Worm (Caenorhabditis elegans): ENCODE results near the gene gpdh-2.

DNA sequence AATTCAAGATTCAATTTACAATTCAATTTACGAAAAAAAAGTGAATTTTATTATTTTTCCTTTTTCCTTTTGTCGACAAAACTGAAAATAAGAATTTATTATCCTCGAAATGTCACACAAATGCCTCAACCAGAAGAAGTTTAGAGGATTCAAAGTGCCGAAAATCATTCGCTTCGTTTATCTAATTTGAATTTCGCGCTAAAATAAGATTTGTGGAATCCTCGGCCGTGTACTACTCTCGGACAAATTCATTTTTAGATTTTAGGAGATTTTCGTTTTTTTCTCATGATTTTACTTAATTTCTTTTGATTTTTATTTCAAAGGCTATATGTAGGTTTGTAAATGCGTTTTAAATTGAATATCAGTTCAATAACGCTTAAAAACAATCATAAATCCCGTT, 10.4 kb downstream of the gpdh-2 start:
- TF ChIP-seq alr-1 (tag; optimal IDR thresholded peaks at IDR 0.05; ENCODE audit: borderline replicate concordance) (no peak), snpc-4 (tag; optimal IDR thresholded peaks at IDR 0.05) (no peak), sup-37 (GFP tag; optimal IDR thresholded peaks at IDR 0.05) (no peak), nhr-20 (tag; optimal IDR thresholded peaks at IDR 0.05) (no peak), unc-130 (tag; optimal IDR thresholded peaks at IDR 0.05) (no peak), hlh-17 (GFP tag; optimal IDR thresholded peaks at IDR 0.05; ENCODE audit: borderline replicate concordance) (no peak), pax-3 (tag; optimal IDR thresholded peaks at IDR 0.05) (no peak), ces-1 (GFP tag; optimal IDR thresholded peaks at IDR 0.05) (no peak)
